Worm (Caenorhabditis elegans) whole organism, L4/young adult: ENCODE measurements around the gene fbxb-47.

Source experiments
- W03F9.2 ChIP-seq: fragments of 150-350 bp; optimal IDR thresholded peaks from 2 replicates; lab custom pipeline; 2014; ENCODE audit warnings: missing biosample characterization, missing genetic modification characterization
- him-1 ChIP-seq: sonication (generic microtip); optimal IDR thresholded peaks from 2 replicates; lab custom pipeline; 2016; ENCODE audit warnings: missing genotype, missing genetic modification reagents, missing genetic modification characterization, missing compliant biosample characterization

DNA sequence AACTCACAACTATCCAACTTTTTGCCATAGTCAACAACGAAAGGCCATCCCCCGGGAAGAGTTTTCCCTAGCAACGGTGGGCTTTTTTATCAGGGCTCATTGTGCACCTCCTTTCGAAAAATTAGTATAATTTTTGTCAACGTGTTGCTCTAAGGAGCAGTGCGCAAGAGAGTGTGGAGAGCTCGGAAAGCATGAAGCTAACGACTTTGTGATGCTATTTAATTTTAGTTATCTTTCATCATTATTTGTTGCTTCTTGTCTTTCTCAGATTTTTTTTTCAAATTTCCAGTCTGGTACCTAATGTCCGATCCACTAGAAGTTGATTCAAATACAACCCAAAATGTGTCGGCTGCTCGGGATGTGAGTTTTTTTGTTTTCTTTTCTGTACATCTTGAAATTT lies 26.8 kb upstream of the fbxb-47 start, which contains the start of gene ceh-81:
- TF ChIP-seq W03F9.2 (tag; lab: Kevin White, UChicago) (no peak), him-1 (tag; lab: Kevin White, UChicago) (no peak)
